Fruit fly (Drosophila melanogaster) whole organism, embryonic: ENCODE measurements around the gene mRpL49.

Experiments
- CG10267 ChIP-seq: fragments of 200-800 bp; sonication (Bioruptor generic); optimal IDR thresholded peaks from 2 replicates; lab custom pipeline; 2018; ENCODE audit warnings: missing biosample characterization, mild to moderate bottlenecking, missing genetic modification characterization, moderate library complexity
- CG10274 ChIP-seq: fragments of 200-800 bp; sonication (Bioruptor generic); optimal IDR thresholded peaks from 3 replicates; lab custom pipeline; 2017; ENCODE audit warnings: missing biosample characterization, mild to moderate bottlenecking, missing genetic modification characterization
- CG12219 ChIP-seq: fragments of 200-800 bp; sonication (Bioruptor generic); optimal IDR thresholded peaks from 3 replicates; lab custom pipeline; 2018; ENCODE audit warnings: missing biosample characterization, mild to moderate bottlenecking, missing genetic modification characterization
- CG15696 ChIP-seq: fragments of 200-800 bp; sonication (Bioruptor generic); optimal IDR thresholded peaks from 2 replicates; lab custom pipeline; 2019; ENCODE audit warnings: missing biosample characterization, mild to moderate bottlenecking, missing genetic modification characterization, moderate library complexity
- CG16813 ChIP-seq: fragments of 200-800 bp; sonication (Bioruptor generic); IDR thresholded peaks from 3 replicates; pipeline ENCODE4 v1.3.6; 2022; ENCODE audit warnings: missing biosample characterization, missing genetic modification characterization; ENCODE audit not compliant: partially characterized antibody
- CG17802 ChIP-seq: fragments of 200-800 bp; sonication (Bioruptor generic); optimal IDR thresholded peaks from 2 replicates; lab custom pipeline; 2018; ENCODE audit warnings: missing biosample characterization, mild to moderate bottlenecking, missing genetic modification characterization, moderate library complexity
- CG18262 ChIP-seq: fragments of 200-800 bp; optimal IDR thresholded peaks from 3 replicates; lab custom pipeline; 2019; ENCODE audit warnings: missing biosample characterization, mild to moderate bottlenecking, missing genetic modification characterization, moderate library complexity
- CG2199 ChIP-seq: fragments of 200-800 bp; sonication (Bioruptor generic); IDR thresholded peaks from 3 replicates; pipeline ENCODE4 v1.3.6; 2022; ENCODE audit warnings: missing biosample characterization, missing genetic modification characterization
- CG2889 ChIP-seq: fragments of 200-800 bp; sonication (Bioruptor generic); IDR thresholded peaks from 3 replicates; pipeline ENCODE4 v1.3.6; 2022; ENCODE audit warnings: missing biosample characterization, missing genetic modification characterization
- CG3407 ChIP-seq: fragments of 200-800 bp; sonication (Bioruptor generic); optimal IDR thresholded peaks from 2 replicates; lab custom pipeline; 2018; ENCODE audit warnings: missing biosample characterization, mild to moderate bottlenecking, missing genetic modification characterization
- CG3995 ChIP-seq: fragments of 200-800 bp; sonication (Bioruptor generic); optimal IDR thresholded peaks from 3 replicates; lab custom pipeline; 2016; ENCODE audit warnings: missing biosample characterization, missing genetic modification characterization
- CG4424 ChIP-seq: fragments of 200-800 bp; sonication (Bioruptor generic); optimal IDR thresholded peaks from 3 replicates; lab custom pipeline; 2016; ENCODE audit warnings: missing biosample characterization, missing genetic modification characterization
- CG4707 ChIP-seq: fragments of 200-800 bp; sonication (Bioruptor generic); optimal IDR thresholded peaks from 2 replicates; lab custom pipeline; 2018; ENCODE audit warnings: missing biosample characterization, mild to moderate bottlenecking, missing genetic modification characterization, moderate library complexity
- CG7745 ChIP-seq: fragments of 200-800 bp; sonication (Bioruptor generic); optimal IDR thresholded peaks from 2 replicates; lab custom pipeline; 2018; ENCODE audit warnings: missing biosample characterization, mild to moderate bottlenecking, missing genetic modification characterization, moderate library complexity
- CG8359 ChIP-seq: fragments of 200-800 bp; sonication (Bioruptor generic); optimal IDR thresholded peaks from 2 replicates; lab custom pipeline; 2017; ENCODE audit warnings: missing biosample characterization, mild to moderate bottlenecking, missing genetic modification characterization, borderline replicate concordance
- CG8478 ChIP-seq: fragments of >200 bp; optimal IDR thresholded peaks from 2 replicates; lab custom pipeline; 2018
- CG9932 ChIP-seq: fragments of 200-800 bp; sonication (Bioruptor generic); IDR thresholded peaks from 2 replicates; pipeline ENCODE4 v1.3.6; 2022; ENCODE audit warnings: missing biosample characterization, missing genetic modification characterization
- Camta ChIP-seq: fragments of 200-800 bp; sonication (Bioruptor generic); optimal IDR thresholded peaks from 2 replicates; lab custom pipeline; 2016; ENCODE audit warnings: missing biosample characterization, missing genetic modification characterization
- D19A ChIP-seq: fragments of 200-800 bp; optimal IDR thresholded peaks from 3 replicates; lab custom pipeline; 2019; ENCODE audit warnings: missing biosample characterization, mild to moderate bottlenecking, missing genetic modification characterization, moderate library complexity
- Lim3 ChIP-seq: fragments of 200-800 bp; sonication (Bioruptor generic); IDR thresholded peaks from 2 replicates; pipeline ENCODE4 v1.3.6; 2022; ENCODE audit warnings: missing biosample characterization, missing genetic modification characterization
- Nf-YA ChIP-seq: fragments of 200-800 bp; sonication (Bioruptor generic); IDR thresholded peaks from 2 replicates; pipeline ENCODE4 v1.3.6; 2022; ENCODE audit warnings: missing biosample characterization, missing genetic modification characterization
- Nf-YC ChIP-seq: fragments of 200-800 bp; optimal IDR thresholded peaks from 3 replicates; lab custom pipeline; 2019; ENCODE audit warnings: missing biosample characterization, mild to moderate bottlenecking, missing genetic modification characterization, moderate library complexity
- Optix ChIP-seq: fragments of 200-800 bp; sonication (Bioruptor generic); IDR thresholded peaks from 3 replicates; pipeline ENCODE4 v1.3.6; 2022; ENCODE audit warnings: missing biosample characterization, missing genetic modification characterization
- Pdp1 ChIP-seq, 2 experiments: fragments of 200-800 bp; sonication (Bioruptor generic); optimal IDR thresholded peaks; 3 replicates each; lab custom pipeline; 2016; ENCODE audit warnings: missing biosample characterization in 2 of 2, missing genetic modification characterization in 2 of 2, mild to moderate bottlenecking in 1 of 2, moderate library complexity in 1 of 2
- Ptx1 ChIP-seq: fragments of 200-800 bp; sonication (Bioruptor generic); IDR thresholded peaks from 2 replicates; pipeline ENCODE4 v1.3.6; 2022; ENCODE audit warnings: missing biosample characterization, missing genetic modification characterization
- Spps ChIP-seq: fragments of 200-800 bp; sonication (Bioruptor generic); optimal IDR thresholded peaks from 2 replicates; lab custom pipeline; 2018; ENCODE audit warnings: missing biosample characterization, mild to moderate bottlenecking, missing genetic modification characterization
- Taf1 ChIP-seq: fragments of 200-800 bp; sonication (Bioruptor generic); IDR thresholded peaks from 2 replicates; pipeline ENCODE4 v1.3.6; 2022; ENCODE audit warnings: missing biosample characterization, missing genetic modification characterization
- Usf ChIP-seq: fragments of 200-800 bp; sonication (Bioruptor generic); optimal IDR thresholded peaks from 2 replicates; lab custom pipeline; 2017; ENCODE audit warnings: missing genotype, missing biosample characterization, missing genetic modification characterization
- Xbp1 ChIP-seq: fragments of 200-800 bp; sonication (Bioruptor generic); optimal IDR thresholded peaks from 3 replicates; lab custom pipeline; 2016; ENCODE audit warnings: missing biosample characterization, mild to moderate bottlenecking, missing genetic modification characterization
- dm ChIP-seq: fragments of 200-800 bp; sonication (Bioruptor generic); optimal IDR thresholded peaks from 3 replicates; lab custom pipeline; 2016; ENCODE audit warnings: missing biosample characterization, missing genetic modification characterization
- eyg ChIP-seq: fragments of 200-800 bp; sonication (Bioruptor generic); optimal IDR thresholded peaks from 3 replicates; lab custom pipeline; 2016; ENCODE audit warnings: missing biosample characterization, missing genetic modification characterization
- fd64A ChIP-seq: fragments of 200-800 bp; sonication (Bioruptor generic); optimal IDR thresholded peaks from 3 replicates; lab custom pipeline; 2018; ENCODE audit warnings: missing biosample characterization, mild to moderate bottlenecking, missing genetic modification characterization
- gcm ChIP-seq: fragments of 200-800 bp; sonication (Bioruptor generic); optimal IDR thresholded peaks from 2 replicates; lab custom pipeline; 2019; ENCODE audit warnings: missing biosample characterization, mild to moderate bottlenecking, missing genetic modification characterization, moderate library complexity
- knrl ChIP-seq: fragments of 200-800 bp; sonication (Bioruptor generic); IDR thresholded peaks from 3 replicates; pipeline ENCODE4 v1.3.6; 2022; ENCODE audit warnings: missing biosample characterization, missing genetic modification characterization; ENCODE audit not compliant: partially characterized antibody
- lmd ChIP-seq: fragments of 200-800 bp; sonication (Bioruptor generic); IDR thresholded peaks from 2 replicates; pipeline ENCODE4 v1.3.6; 2022; ENCODE audit warnings: missing biosample characterization, missing genetic modification characterization
- maf-S ChIP-seq: fragments of 200-800 bp; sonication (Bioruptor generic); optimal IDR thresholded peaks from 2 replicates; lab custom pipeline; 2016; ENCODE audit warnings: missing biosample characterization, missing genetic modification characterization
- nom ChIP-seq: fragments of 200-800 bp; sonication (Bioruptor generic); optimal IDR thresholded peaks from 2 replicates; lab custom pipeline; 2017; ENCODE audit warnings: missing biosample characterization, missing genetic modification characterization, mild to moderate bottlenecking, moderate library complexity, missing genetic modification reagents
- pan ChIP-seq, 4 experiments: fragments of >200 bp in 3 of 4; fragments of 200-800 bp in 1 of 4; sonication (Bioruptor generic) in 1 of 4; optimal IDR thresholded peaks in 3 of 4; IDR thresholded peaks in 1 of 4; 2 replicates each; pipeline versions ENCODE4 v1.3.6 to Lab custom; 2017 to 2022; ENCODE audit warnings: missing biosample characterization in 2 of 4, missing genetic modification characterization in 2 of 4, mixed read lengths in 1 of 4
- pho ChIP-seq: fragments of 200-800 bp; sonication (Bioruptor generic); optimal IDR thresholded peaks from 2 replicates; lab custom pipeline; 2016; ENCODE audit warnings: missing biosample characterization, missing genetic modification characterization
- prd ChIP-seq, 3 experiments: fragments of >200 bp in 2 of 3; fragments of 200-800 bp in 1 of 3; sonication (Bioruptor generic) in 1 of 3; optimal IDR thresholded peaks in 2 of 3; IDR thresholded peaks in 1 of 3; 2 replicates in 2 of 3; 3 replicates in 1 of 3; pipeline versions ENCODE4 v1.3.6 to Lab custom; 2017 to 2022; ENCODE audit warnings: missing biosample characterization in 1 of 3, missing genetic modification characterization in 1 of 3
- ranshi ChIP-seq: fragments of 200-800 bp; sonication (Bioruptor generic); IDR thresholded peaks from 2 replicates; pipeline ENCODE4 v1.3.6; 2022; ENCODE audit warnings: missing biosample characterization, missing genetic modification characterization
- sc ChIP-seq, 3 experiments: fragments of >200 bp in 2 of 3; fragments of 200-800 bp in 1 of 3; sonication (Bioruptor generic) in 1 of 3; optimal IDR thresholded peaks; 2 replicates in 2 of 3; 3 replicates in 1 of 3; lab custom pipeline; 2017; ENCODE audit warnings: mild to moderate bottlenecking in 1 of 3, missing biosample characterization in 1 of 3, missing genetic modification characterization in 1 of 3, missing genetic modification reagents in 1 of 3
- schlank ChIP-seq: fragments of 200-800 bp; sonication (Bioruptor generic); optimal IDR thresholded peaks from 2 replicates; lab custom pipeline; 2018; ENCODE audit warnings: missing biosample characterization, mild to moderate bottlenecking, missing genetic modification characterization
- sima ChIP-seq: fragments of 200-800 bp; sonication (Bioruptor generic); optimal IDR thresholded peaks from 2 replicates; lab custom pipeline; 2016; ENCODE audit warnings: missing biosample characterization, missing genetic modification characterization
- sisA ChIP-seq: fragments of 200-800 bp; sonication (Bioruptor generic); IDR thresholded peaks from 2 replicates; pipeline ENCODE4 v1.3.6; 2022; ENCODE audit warnings: missing biosample characterization, missing genetic modification characterization
- usp ChIP-seq: fragments of >200 bp; optimal IDR thresholded peaks from 2 replicates; lab custom pipeline; 2017; ENCODE audit warnings: missing biosample characterization, missing genetic modification characterization
- wor ChIP-seq: fragments of 200-800 bp; sonication (Bioruptor generic); IDR thresholded peaks from 2 replicates; pipeline ENCODE4 v1.3.6; 2022; ENCODE audit warnings: missing biosample characterization, missing genetic modification characterization

mRpL49 gene

dm6 chrX:12925426-12926256 lies 18.7 kb downstream of the mRpL49 start (continued):
- TF ChIP-seq CG2889 (GFP tag; lab: Robert Waterston, UW): 0 out of 3 replicates have a peak, but pooled peaks have one; percentile 26
- no peak for TF ChIP-seq eyg (GFP tag; lab: Kevin White, UChicago)
- TF ChIP-seq knrl (GFP tag; lab: Robert Waterston, UW): no peak
- TF ChIP-seq gcm (GFP tag; lab: Kevin White, UChicago): no peak
- peak; percentile 33; the same call in 1 of the 3 replicates for TF ChIP-seq Optix
- TF ChIP-seq CG15696 (tag; lab: Kevin White, UChicago): peak; percentile 31
- TF ChIP-seq pho (GFP tag; lab: Kevin White, UChicago): no peak
- TF ChIP-seq CG10267 (tag; lab: Kevin White, UChicago): peak; percentile 66
- TF ChIP-seq lmd: peak; percentile 42; the same call in 1 of the 2 replicates
- TF ChIP-seq sisA (GFP tag; lab: Robert Waterston, UW): peak; percentile 69; the same call in 1 of the 2 replicates
- TF ChIP-seq D19A (tag; lab: Kevin White, UChicago): peak; percentile 66
- no peak for TF ChIP-seq sima (GFP tag; lab: Kevin White, UChicago)
- TF ChIP-seq CG10274 (GFP tag; lab: Kevin White, UChicago): no peak
- TF ChIP-seq Pdp1 (GFP tag; optimal IDR thresholded peaks at IDR 0.05; lab: Kevin White, UChicago): peak; percentile 20 to 88
- no peak for TF ChIP-seq CG3407 (GFP tag; lab: Kevin White, UChicago)
- TF ChIP-seq maf-S (GFP tag; lab: Kevin White, UChicago): no peak
- TF ChIP-seq pan (optimal IDR thresholded peaks at IDR 0.05; lab: Kevin White, UChicago): no peak
- peak in 1 of 2 experiments; percentile 81 for TF ChIP-seq pan (GFP tag; optimal IDR thresholded peaks at IDR 0.05 in 1 of 2, IDR thresholded peaks at IDR 0.05 in 1 of 2)
- TF ChIP-seq wor (GFP tag; lab: Robert Waterston, UW): peak; percentile 45; the same call in 1 of the 2 replicates
- peak; percentile 28; the same call in 1 of the 2 replicates for TF ChIP-seq CG9932
- no peak for TF ChIP-seq CG8478 (lab: Kevin White, UChicago)
- TF ChIP-seq CG4424 (GFP tag; lab: Kevin White, UChicago): peak; percentile 38
- TF ChIP-seq ranshi (GFP tag; lab: Robert Waterston, UW): peak; percentile 71; the same call in 1 of the 2 replicates
- no peak for TF ChIP-seq CG17802 (tag; lab: Kevin White, UChicago)
- no peak for TF ChIP-seq prd (optimal IDR thresholded peaks at IDR 0.05; lab: Kevin White, UChicago)
- peak; percentile 86 for TF ChIP-seq prd (GFP tag; IDR thresholded peaks at IDR 0.05; lab: Robert Waterston, UW)
- TF ChIP-seq Spps (tag; lab: Kevin White, UChicago): no peak
- TF ChIP-seq CG12219 (GFP tag; lab: Kevin White, UChicago): no peak
- TF ChIP-seq CG8359: peak; percentile 55
- peak; percentile 62 for TF ChIP-seq Nf-YA (GFP tag; lab: Robert Waterston, UW)
- peak; percentile 32 for TF ChIP-seq Nf-YC
- no peak for TF ChIP-seq nom (GFP tag; lab: Kevin White, UChicago)
- no peak for TF ChIP-seq sc (optimal IDR thresholded peaks at IDR 0.05; lab: Kevin White, UChicago)
- TF ChIP-seq sc (GFP tag; optimal IDR thresholded peaks at IDR 0.05; lab: Kevin White, UChicago): peak; percentile 40
- TF ChIP-seq CG4707: no peak
- peak; percentile 1 for TF ChIP-seq Camta (GFP tag; lab: Kevin White, UChicago)
- no peak for TF ChIP-seq CG16813 (GFP tag; lab: Robert Waterston, UW)
- peak; percentile 69 for TF ChIP-seq CG18262 (tag; lab: Kevin White, UChicago)
- no peak; the same call in 2 of the 3 replicates for TF ChIP-seq CG2199 (GFP tag; lab: Robert Waterston, UW)
- TF ChIP-seq CG7745 (tag; lab: Kevin White, UChicago): no peak
- no peak for TF ChIP-seq usp
- TF ChIP-seq Taf1 (GFP tag; lab: Robert Waterston, UW): no peak; the same call in 1 of the 2 replicates
- peak; percentile 40 for TF ChIP-seq Xbp1 (GFP tag; lab: Kevin White, UChicago)
- TF ChIP-seq dm (GFP tag; lab: Kevin White, UChicago): no peak
- TF ChIP-seq CG3995: no peak
- TF ChIP-seq Lim3 (GFP tag; lab: Robert Waterston, UW): no peak
- no peak for TF ChIP-seq fd64A (GFP tag; lab: Kevin White, UChicago)
- peak; percentile 78 for TF ChIP-seq Ptx1 (GFP tag; lab: Robert Waterston, UW)
- TF ChIP-seq Usf: no peak
- TF ChIP-seq schlank (tag; lab: Kevin White, UChicago): no peak
